Worm (Caenorhabditis elegans): ENCODE results near the gene ptr-15.

DNA sequence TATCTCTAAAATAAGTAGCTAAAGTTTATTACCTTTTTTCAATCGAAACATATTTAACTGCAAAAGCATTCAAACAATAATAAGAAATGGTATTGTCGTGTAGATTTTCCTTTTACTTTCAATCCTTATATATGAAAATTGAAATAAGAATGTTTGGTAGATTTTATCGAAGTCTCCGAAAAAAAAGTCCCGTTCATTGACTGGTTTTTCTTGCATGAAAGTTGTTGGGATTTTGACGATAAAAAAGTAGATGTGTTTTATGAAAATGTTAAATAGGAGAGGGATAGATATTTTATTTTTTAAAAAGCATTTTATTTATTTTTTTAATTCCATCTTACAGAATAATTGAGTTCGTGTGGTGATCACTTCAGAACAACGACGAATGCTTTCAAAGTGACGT lies 46.1 kb upstream of the ptr-15 start, which contains the start of gene C33G8.13:
- TF ChIP-seq dpl-1 (GFP tag; optimal IDR thresholded peaks at IDR 0.05) (no peak), egl-27 (tag; optimal IDR thresholded peaks at IDR 0.05) (no peak), nhr-76 (tag; optimal IDR thresholded peaks at IDR 0.05) (no peak), pag-3 (tag; optimal IDR thresholded peaks at IDR 0.05; ENCODE audit: borderline replicate concordance, insufficient read depth) (no peak), skn-1 (tag; optimal IDR thresholded peaks at IDR 0.05) (no peak), zag-1 (tag; optimal IDR thresholded peaks at IDR 0.05) (no peak), ztf-11 (tag; optimal IDR thresholded peaks at IDR 0.05) (no peak), nhr-90 (tag; optimal IDR thresholded peaks at IDR 0.05; ENCODE audit: poor library complexity) (no peak)
